Worm (Caenorhabditis elegans): ENCODE results near the gene ugt-60.

ugt-60 gene

ce11 chrIII:9629855-9630254, 49.0 kb downstream of the ugt-60 start, which contains the start of gene rpac-19:
Gene rpac-19 (minus strand): TSS chrIII:9629885.
- TF ChIP-seq unc-55 (GFP tag; optimal IDR thresholded peaks at IDR 0.05), result peak; percentile 57
- no peak for TF ChIP-seq ztf-11 (tag; optimal IDR thresholded peaks at IDR 0.05)
- TF ChIP-seq lin-11 (tag; optimal IDR thresholded peaks at IDR 0.05), result no peak
- TF ChIP-seq unc-62 (GFP tag; optimal IDR thresholded peaks at IDR 0.05), result no peak
- TF ChIP-seq blmp-1 (tag; optimal IDR thresholded peaks at IDR 0.05; ENCODE audit: insufficient read depth), result no peak
- peak; percentile 4 for TF ChIP-seq fos-1 (tag; optimal IDR thresholded peaks at IDR 0.05)
- TF ChIP-seq nhr-77 (tag; optimal IDR thresholded peaks at IDR 0.05), result no peak
- peak; percentile 58 for TF ChIP-seq nhr-25 (tag; optimal IDR thresholded peaks at IDR 0.05)
- TF ChIP-seq ztf-4 (tag; optimal IDR thresholded peaks at IDR 0.05), result peak; percentile 55
- peak; percentile 85 for TF ChIP-seq sma-3 (GFP tag; optimal IDR thresholded peaks at IDR 0.05)
- TF ChIP-seq ceh-16 (tag; optimal IDR thresholded peaks at IDR 0.05), result no peak
- no peak for TF ChIP-seq ZK546.5 (tag; optimal IDR thresholded peaks at IDR 0.05)
- TF ChIP-seq skn-1 (tag; optimal IDR thresholded peaks at IDR 0.05), result peak; percentile 66
- TF ChIP-seq nhr-23 (tag; optimal IDR thresholded peaks at IDR 0.05), result no peak
- no peak for TF ChIP-seq mdl-1 (tag; optimal IDR thresholded peaks at IDR 0.05)
- TF ChIP-seq lin-13 (GFP tag; optimal IDR thresholded peaks at IDR 0.05), result peak; percentile 72
- no peak for TF ChIP-seq R02D3.7 (tag; optimal IDR thresholded peaks at IDR 0.05)
- TF ChIP-seq nhr-129 (tag; optimal IDR thresholded peaks at IDR 0.05), result peak; percentile 35
- TF ChIP-seq unc-39 (tag; optimal IDR thresholded peaks at IDR 0.05), result no peak
- TF ChIP-seq elt-3 (tag; optimal IDR thresholded peaks at IDR 0.05), result no peak
- no peak for TF ChIP-seq lin-39 (tag; optimal IDR thresholded peaks at IDR 0.05)
- peak; percentile 72 for TF ChIP-seq F13H6.1 (tag; optimal IDR thresholded peaks at IDR 0.05)
- peak; percentile 19 for TF ChIP-seq nhr-237 (tag; optimal IDR thresholded peaks at IDR 0.05)
- no peak for TF ChIP-seq nhr-12 (tag; optimal IDR thresholded peaks at IDR 0.05)
- TF ChIP-seq gmeb-1 (tag; optimal IDR thresholded peaks at IDR 0.05), result peak; percentile 80
- TF ChIP-seq Y55F3AM.14 (GFP tag; optimal IDR thresholded peaks at IDR 0.05), result peak; percentile 17
- no peak for TF ChIP-seq snpc-4 (tag; optimal IDR thresholded peaks at IDR 0.05)
- no peak for TF ChIP-seq elt-1 (tag; optimal IDR thresholded peaks at IDR 0.05)
- no peak for TF ChIP-seq ceh-82 (tag; optimal IDR thresholded peaks at IDR 0.05)
- peak; percentile 69 for TF ChIP-seq sma-9 (GFP tag; optimal IDR thresholded peaks at IDR 0.05)
- no peak for TF ChIP-seq sma-9 (tag; optimal IDR thresholded peaks at IDR 0.05)
- TF ChIP-seq lsy-2 (tag; optimal IDR thresholded peaks at IDR 0.05), result peak in 1 of 2 experiments; percentile 76
- no peak for TF ChIP-seq mab-5 (tag; optimal IDR thresholded peaks at IDR 0.05)
- peak; percentile 75 for TF ChIP-seq crh-2 (tag; optimal IDR thresholded peaks at IDR 0.05)
- TF ChIP-seq sem-4 (tag; optimal IDR thresholded peaks at IDR 0.05), result peak; percentile 77
- no peak for TF ChIP-seq nhr-10 (tag; optimal IDR thresholded peaks at IDR 0.05)
- TF ChIP-seq dmd-4 (tag; optimal IDR thresholded peaks at IDR 0.05), result no peak
- TF ChIP-seq peb-1 (tag; optimal IDR thresholded peaks at IDR 0.05), result no peak
- peak; percentile 63 for TF ChIP-seq C34F6.9 (tag; optimal IDR thresholded peaks at IDR 0.05)
- peak; percentile 64 for TF ChIP-seq ama-1 (optimal IDR thresholded peaks at IDR 0.05)
- peak; percentile 6 for TF ChIP-seq egl-27 (tag; optimal IDR thresholded peaks at IDR 0.05)
- no peak for TF ChIP-seq zag-1 (tag; optimal IDR thresholded peaks at IDR 0.05)
- no peak for TF ChIP-seq mbf-1 (tag; optimal IDR thresholded peaks at IDR 0.05)
- TF ChIP-seq nhr-11 (tag; optimal IDR thresholded peaks at IDR 0.05), result no peak
- no peak for TF ChIP-seq alr-1 (tag; optimal IDR thresholded peaks at IDR 0.05)
- no peak for TF ChIP-seq aly-2 (tag; optimal IDR thresholded peaks at IDR 0.05)
- no peak for TF ChIP-seq ztf-1 (GFP tag; conservative IDR thresholded peaks at IDR 0.05)

- no peak for TF ChIP-seq sma-3 (GFP tag; optimal IDR thresholded peaks at IDR 0.05)
- no peak for TF ChIP-seq aly-2 (tag; optimal IDR thresholded peaks at IDR 0.05)
- TF ChIP-seq alr-1 (tag; optimal IDR thresholded peaks at IDR 0.05), result no peak
- no peak for TF ChIP-seq Y55F3AM.14 (GFP tag; optimal IDR thresholded peaks at IDR 0.05)
- no peak for TF ChIP-seq C34F6.9 (tag; optimal IDR thresholded peaks at IDR 0.05)
- TF ChIP-seq lin-39 (tag; optimal IDR thresholded peaks at IDR 0.05), result no peak
- TF ChIP-seq egl-27 (tag; optimal IDR thresholded peaks at IDR 0.05), result no peak
- TF ChIP-seq lin-11 (tag; optimal IDR thresholded peaks at IDR 0.05), result no peak
- TF ChIP-seq ztf-4 (tag; optimal IDR thresholded peaks at IDR 0.05), result no peak
- no peak for TF ChIP-seq nhr-10 (tag; optimal IDR thresholded peaks at IDR 0.05)
- no peak for TF ChIP-seq nhr-12 (tag; optimal IDR thresholded peaks at IDR 0.05)
- no peak for TF ChIP-seq nhr-23 (tag; optimal IDR thresholded peaks at IDR 0.05)
- TF ChIP-seq elt-1 (tag; optimal IDR thresholded peaks at IDR 0.05), result no peak
- no peak for TF ChIP-seq skn-1 (tag; optimal IDR thresholded peaks at IDR 0.05)
- no peak for TF ChIP-seq R02D3.7 (tag; optimal IDR thresholded peaks at IDR 0.05)
- no peak for TF ChIP-seq ama-1 (optimal IDR thresholded peaks at IDR 0.05)
- TF ChIP-seq ZK546.5 (tag; optimal IDR thresholded peaks at IDR 0.05), result no peak
These were observed 49.8 kb downstream of the ugt-60 start, which contains the start of gene tbg-1 for ce11 chrIII:9629054-9629453. Gene tbg-1 (minus strand): TSS chrIII:9629154.
